Worm (Caenorhabditis elegans) whole organism, dauer: ENCODE results near the gene pfas-1.

Experiments
- unc-62 ChIP-seq: sonication (generic microtip); optimal IDR thresholded peaks from 2 replicates; lab custom pipeline; 2017; ENCODE audit warnings: missing biosample characterization, missing genetic modification reagents, missing genetic modification characterization

pfas-1 gene

DNA sequence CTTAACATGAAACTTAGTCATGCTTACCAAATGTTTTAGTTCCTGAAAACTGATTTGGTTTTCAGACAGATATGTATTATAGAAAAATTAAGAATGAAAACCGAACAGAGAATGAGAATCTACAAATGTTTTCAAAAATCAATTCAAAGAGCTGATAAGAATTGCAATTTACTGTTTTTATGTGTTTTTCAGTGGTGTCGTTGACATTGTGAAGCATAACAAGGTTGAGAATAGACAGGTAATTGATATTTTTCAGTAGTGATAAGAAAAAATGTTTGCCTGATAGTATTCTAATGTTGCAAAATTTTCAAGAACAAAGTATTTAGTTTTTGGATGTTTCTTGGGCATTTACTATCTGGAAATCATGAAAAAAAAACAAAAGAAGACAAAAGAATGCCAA, at the start of gene pfas-1:
TSS of gene pfas-1 (minus strand) at position 49 of the 400 bp plus-strand sequence.
- no peak for TF ChIP-seq unc-62

ce11 chrIII:4689595-4689994, 46.5 kb upstream of the pfas-1 start:
- no peak for TF ChIP-seq unc-62

ce11 chrIII:4688965-4689364, 45.9 kb upstream of the pfas-1 start, which contains the start of gene ppat-1:
Gene ppat-1, plus strand, starts transcription at chrIII:4689280.
- no peak for TF ChIP-seq unc-62

DNA sequence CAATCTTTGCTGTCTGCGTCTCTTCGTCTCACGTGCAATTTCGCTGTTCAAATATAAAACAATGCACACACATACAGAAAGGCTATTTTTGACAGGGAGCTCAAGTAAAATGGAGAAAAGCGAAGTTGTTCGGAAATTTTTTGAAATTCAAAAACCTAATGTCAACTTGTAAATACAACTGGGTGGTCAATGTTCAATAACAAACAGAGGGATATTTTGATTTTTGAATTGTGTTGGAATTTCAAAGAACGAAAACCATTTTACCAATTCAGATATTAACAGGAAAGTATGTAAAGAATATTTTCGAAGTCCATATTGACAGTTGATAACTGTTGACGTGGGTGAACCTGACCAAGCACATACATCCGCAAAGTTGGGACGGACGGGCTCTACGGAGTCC, 45.2 kb upstream of the pfas-1 start, which contains the start of gene tag-243:
TSS of gene tag-243 (minus strand) at position 101 of the 400 bp plus-strand sequence.
- no peak for TF ChIP-seq unc-62

- no peak for TF ChIP-seq unc-62
These were observed 44.0 kb upstream of the pfas-1 start for ce11 chrIII:4687134-4687533.

ce11 chrIII:4679963-4680484, 36.9 kb upstream of the pfas-1 start, which contains the start of gene srg-11:
Gene srg-11, plus strand, starts transcription at chrIII:4680013.
- no peak for TF ChIP-seq unc-62

ce11 chrIII:4677466-4677865, 34.4 kb upstream of the pfas-1 start, which contains the start of gene srg-10:
Gene srg-10, plus strand, starts transcription at chrIII:4677766.
- no peak for TF ChIP-seq unc-62

DNA sequence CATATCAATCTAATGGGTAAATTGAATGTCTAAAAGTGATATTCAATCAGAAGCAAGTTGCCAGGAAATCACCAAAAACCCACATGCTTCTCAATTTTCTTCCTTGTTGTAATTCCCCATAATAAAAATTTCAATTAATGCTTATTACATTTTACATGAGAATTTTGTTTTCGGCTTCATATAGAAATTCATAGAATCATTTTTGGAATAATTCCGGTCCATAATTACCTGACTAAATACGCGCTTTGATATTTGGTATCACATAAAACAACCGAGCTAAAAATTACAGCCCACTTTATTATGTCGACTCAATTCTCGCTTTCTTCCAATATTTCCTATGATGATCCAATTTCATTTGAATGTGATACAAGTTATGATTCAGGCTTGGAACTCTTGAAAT, 28.8 kb upstream of the pfas-1 start, which contains the start of gene srg-13:
TSS of gene srg-13 (plus strand) at position 301 of the 400 bp plus-strand sequence.
- TF ChIP-seq unc-62, result no peak

ce11 chrIII:4671491-4671890, 28.4 kb upstream of the pfas-1 start, which contains the start of gene T23F11.11:
Gene T23F11.11, minus strand, starts transcription at chrIII:4671591.
- no peak for TF ChIP-seq unc-62

- TF ChIP-seq unc-62, result no peak
These were observed 25.0 kb upstream of the pfas-1 start for ce11 chrIII:4668073-4668472.

DNA sequence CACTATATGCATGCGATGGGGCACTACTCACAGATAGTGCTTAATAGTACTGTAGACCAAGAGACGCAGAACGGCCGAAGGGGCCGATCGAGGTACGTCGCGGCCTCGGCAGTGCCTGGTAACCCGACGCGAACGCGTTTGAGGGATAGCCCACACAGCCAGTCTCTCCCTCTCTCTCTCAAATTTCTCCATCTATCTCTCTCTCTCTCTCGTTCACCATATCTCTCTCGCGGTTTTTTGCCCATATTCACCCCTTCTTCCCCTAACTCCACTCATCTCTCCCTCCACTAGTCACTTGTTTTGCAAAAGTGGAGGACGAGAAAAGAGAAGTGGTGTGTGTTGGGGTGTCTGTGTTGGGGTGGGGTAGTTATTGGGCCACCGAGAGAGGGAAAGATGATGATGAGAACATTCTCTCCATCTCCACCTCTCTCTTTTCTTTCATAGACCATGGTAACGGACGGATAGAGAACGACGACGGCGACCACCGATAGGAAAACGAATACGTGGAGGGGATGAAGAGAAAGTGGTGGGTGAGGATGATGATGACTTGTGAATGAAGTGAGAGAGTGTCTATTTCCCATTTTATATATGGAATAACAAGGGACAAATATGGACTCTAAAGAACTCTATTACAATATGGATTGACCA, 23.8 kb upstream of the pfas-1 start:
- TF ChIP-seq unc-62, result no peak

- TF ChIP-seq unc-62, result no peak
These were observed 22.2 kb upstream of the pfas-1 start, which contains the start of gene T23F11.4 for ce11 chrIII:4665272-4665671. Gene T23F11.4, minus strand, starts transcription at chrIII:4665372.

DNA sequence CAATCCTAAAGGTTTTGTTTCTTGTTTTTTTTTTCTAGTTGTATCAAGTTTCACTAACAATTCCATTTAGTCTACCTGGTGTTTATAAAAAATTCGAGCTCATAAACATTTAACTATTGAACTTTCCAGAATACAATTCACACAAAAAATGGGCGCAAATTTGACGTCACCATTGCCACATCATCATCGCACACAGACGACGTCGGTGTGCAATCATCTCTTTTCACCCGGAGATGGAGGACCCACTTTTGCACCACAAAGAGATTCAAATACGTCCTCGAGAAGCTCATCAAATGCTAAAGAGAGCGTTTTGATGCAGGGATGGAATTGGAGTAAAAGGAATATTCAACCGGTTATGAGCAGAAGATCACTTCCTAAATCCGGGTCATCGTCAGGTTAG, 16.3 kb upstream of the pfas-1 start:
- TF ChIP-seq unc-62, result no peak

DNA sequence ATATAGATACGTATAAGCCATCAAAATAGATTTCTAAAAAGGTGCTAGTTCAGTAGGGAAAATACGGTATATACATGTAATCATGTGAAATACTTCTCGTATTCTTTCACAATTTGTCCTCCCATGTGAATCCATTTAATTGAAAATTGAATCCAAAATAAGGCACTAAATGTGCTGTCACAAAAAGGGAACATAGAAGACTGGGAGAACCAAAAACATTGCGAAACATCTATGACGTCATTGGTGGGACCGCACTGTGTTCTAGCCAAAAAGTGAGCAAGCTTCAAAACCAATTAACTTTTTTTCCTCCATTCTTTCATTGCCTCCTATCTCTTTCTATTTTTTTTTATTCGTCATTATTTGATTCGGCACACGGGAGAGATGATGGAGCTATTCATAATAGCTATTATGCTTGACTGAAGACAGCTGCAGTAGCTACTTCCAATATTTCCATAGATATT, 15.3 kb upstream of the pfas-1 start, which contains the start of gene cdka-1:
TSS of gene cdka-1 (plus strand) at position 411 of the 461 bp plus-strand sequence.
- TF ChIP-seq unc-62, result no peak

ce11 chrIII:4657386-4657785, 14.3 kb upstream of the pfas-1 start:
- TF ChIP-seq unc-62, result no peak

ce11 chrIII:4656415-4656814, 13.3 kb upstream of the pfas-1 start:
- TF ChIP-seq unc-62, result no peak

DNA sequence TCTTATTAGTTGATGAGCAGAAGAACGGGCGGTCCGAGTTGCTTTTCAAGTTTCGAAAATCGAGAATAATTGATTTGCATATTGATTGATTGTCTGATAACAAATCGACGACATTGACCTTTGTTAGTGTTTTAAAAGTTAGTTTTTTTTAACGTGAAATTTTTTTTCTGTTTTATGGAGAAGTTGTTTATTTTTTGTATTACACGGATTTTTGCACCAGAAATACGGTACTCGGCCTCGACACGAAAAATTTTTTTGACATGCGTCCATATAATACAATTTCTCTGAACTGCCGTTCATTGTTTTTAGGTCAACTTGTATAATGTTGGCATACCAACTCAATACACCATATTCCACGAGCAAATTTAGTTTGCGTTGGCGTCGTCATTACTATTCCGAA, 12.3 kb upstream of the pfas-1 start, which contains the start of gene T23F11.2:
TSS of gene T23F11.2 (minus strand) at position 101 of the 400 bp plus-strand sequence.
- TF ChIP-seq unc-62, result no peak

DNA sequence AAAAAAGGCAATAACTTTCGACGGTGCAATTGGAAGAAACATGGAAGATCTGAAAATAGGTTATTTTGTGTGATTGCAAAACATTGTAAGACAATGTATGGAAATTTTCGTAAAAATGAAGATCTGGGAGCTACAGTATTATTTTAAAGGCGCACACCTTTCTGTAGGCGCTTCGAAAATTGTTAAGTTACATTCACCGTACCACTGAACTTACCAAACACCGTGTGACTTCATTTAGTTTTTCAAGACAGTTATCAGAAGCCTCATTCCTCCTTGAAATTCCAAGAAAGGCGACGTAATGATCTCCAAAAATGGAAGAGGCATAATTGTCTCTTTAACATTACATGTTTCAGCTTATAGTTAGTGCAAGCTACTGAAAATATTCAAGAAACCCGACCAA, 10.8 kb upstream of the pfas-1 start:
- TF ChIP-seq unc-62, result no peak
